ENCODE assay signal across 1 fruit fly cellular context in genomic region chr3L:3454921-3455554, dm6.
TF ChIP-seq lines count a peak whose summit lies in the region.

No protein-coding gene starts in this region.

TF ChIP-seq in whole organism, embryonic, 481 proteins besides CTCF, POLR2A, EP300 and RAD21 (continued from another document):
- TF ChIP-seq mam (GFP tag; optimal IDR thresholded peaks at IDR 0.05; lab: Kevin White, UChicago) (no peak), Xrp1 (GFP tag; IDR thresholded peaks at IDR 0.05; lab: Robert Waterston, UW) (peak; percentile 7; the same call in 1 of the 2 replicates), CG14441 (GFP tag; IDR thresholded peaks at IDR 0.05; lab: Robert Waterston, UW) (peak; percentile 61), HLHmδ (GFP tag; optimal IDR thresholded peaks at IDR 0.05; lab: Kevin White, UChicago) (no peak), Eip74EF (GFP tag; optimal IDR thresholded peaks at IDR 0.05; lab: Kevin White, UChicago) (no peak), MESR4 (GFP tag; optimal IDR thresholded peaks at IDR 0.05; lab: Kevin White, UChicago) (no peak), grn (GFP tag; optimal IDR thresholded peaks at IDR 0.05; lab: Kevin White, UChicago) (no peak), Mrtf (GFP tag; IDR thresholded peaks at IDR 0.05; lab: Robert Waterston, UW) (peak; percentile 39; the same call in 1 of the 3 replicates), CG17802 (tag; optimal IDR thresholded peaks at IDR 0.05; lab: Kevin White, UChicago) (no peak), az2 (GFP tag; optimal IDR thresholded peaks at IDR 0.05; lab: Kevin White, UChicago) (no peak), gcm (GFP tag; optimal IDR thresholded peaks at IDR 0.05; lab: Kevin White, UChicago) (no peak), Ssrp (tag; optimal IDR thresholded peaks at IDR 0.05; lab: Kevin White, UChicago) (peak; percentile 25), cg (GFP tag; optimal IDR thresholded peaks at IDR 0.05; lab: Kevin White, UChicago) (peak; percentile 42), sug (tag; optimal IDR thresholded peaks at IDR 0.05; lab: Kevin White, UChicago) (peak; percentile 2), Bteb2 (GFP tag; optimal IDR thresholded peaks at IDR 0.05; lab: Kevin White, UChicago) (no peak), Hr51 (GFP tag; optimal IDR thresholded peaks at IDR 0.05; lab: Kevin White, UChicago) (peak in 1 of 2 experiments; percentile 27), CG7745 (tag; optimal IDR thresholded peaks at IDR 0.05; lab: Kevin White, UChicago) (no peak), Dek (tag; optimal IDR thresholded peaks at IDR 0.05; lab: Kevin White, UChicago) (no peak), CoRest (tag; optimal IDR thresholded peaks at IDR 0.05; lab: Kevin White, UChicago) (peak; percentile 38), tin (GFP tag; optimal IDR thresholded peaks at IDR 0.05; lab: Kevin White, UChicago) (no peak), CG8388 (GFP tag; optimal IDR thresholded peaks at IDR 0.05; lab: Kevin White, UChicago) (no peak), ranshi (GFP tag; IDR thresholded peaks at IDR 0.05; lab: Robert Waterston, UW) (0 out of 2 replicates have a peak, but pooled peaks have one; percentile 17), Oli (tag; optimal IDR thresholded peaks at IDR 0.05; lab: Kevin White, UChicago) (peak; percentile 46), her (GFP tag; optimal IDR thresholded peaks at IDR 0.05; lab: Kevin White, UChicago) (no peak), Lhr (GFP tag; optimal IDR thresholded peaks at IDR 0.05; lab: Kevin White, UChicago) (no peak), sisA (GFP tag; IDR thresholded peaks at IDR 0.05; lab: Robert Waterston, UW) (peak; percentile 76), seq (GFP tag; IDR thresholded peaks at IDR 0.05; lab: Robert Waterston, UW) (peak; percentile 44; the same call in 1 of the 2 replicates), CG17385 (GFP tag; optimal IDR thresholded peaks at IDR 0.05; lab: Kevin White, UChicago) (no peak), btn (GFP tag; optimal IDR thresholded peaks at IDR 0.05; lab: Kevin White, UChicago) (no peak), en (GFP tag; optimal IDR thresholded peaks at IDR 0.05; lab: Kevin White, UChicago) (no peak), otp (GFP tag; IDR thresholded peaks at IDR 0.05; lab: Robert Waterston, UW) (no peak), ewg (GFP tag; optimal IDR thresholded peaks at IDR 0.05; lab: Kevin White, UChicago) (no peak), CG9797 (GFP tag; optimal IDR thresholded peaks at IDR 0.05; lab: Kevin White, UChicago) (no peak), PHDP (tag; optimal IDR thresholded peaks at IDR 0.05; lab: Kevin White, UChicago) (no peak), salm (tag; optimal IDR thresholded peaks at IDR 0.05; lab: Kevin White, UChicago) (no peak), CG34224 (GFP tag; IDR thresholded peaks at IDR 0.05; lab: Robert Waterston, UW; ENCODE audit: partially characterized antibody) (no peak), CG6765 (GFP tag; optimal IDR thresholded peaks at IDR 0.05; lab: Kevin White, UChicago) (no peak), ci (GFP tag; IDR thresholded peaks at IDR 0.05; lab: Robert Waterston, UW) (no peak), CG8924 (tag; optimal IDR thresholded peaks at IDR 0.05; lab: Kevin White, UChicago) (no peak), fd102C (GFP tag; optimal IDR thresholded peaks at IDR 0.05; lab: Kevin White, UChicago) (no peak), CG9215 (GFP tag; IDR thresholded peaks at IDR 0.05; lab: Robert Waterston, UW) (peak; percentile 56), CG11247 (GFP tag; IDR thresholded peaks at IDR 0.05; lab: Robert Waterston, UW) (no peak)
